Fruit fly (Drosophila melanogaster): Measurements from ENCODE around the gene RpL35.

The RpL35 gene

dm6 chrX:5672243-5673051 is at the start of gene RpL35:
TSS of gene RpL35 (plus strand) at chrX:5672401.
- TF ChIP-seq CG3032 (tag; optimal IDR thresholded peaks at IDR 0.05) (peak; percentile 21), Sox102F (GFP tag; optimal IDR thresholded peaks at IDR 0.05) (peak; percentile 25), CG11294 (GFP tag; IDR thresholded peaks at IDR 0.05) (no peak), CG6276 (GFP tag; optimal IDR thresholded peaks at IDR 0.05) (no peak), Ets96B (tag; optimal IDR thresholded peaks at IDR 0.05) (peak; percentile 11), CG6163 (GFP tag; IDR thresholded peaks at IDR 0.05) (0 out of 3 replicates have a peak, but pooled peaks have one; percentile 43), net (GFP tag; optimal IDR thresholded peaks at IDR 0.05) (peak; percentile 53), achi (GFP tag; optimal IDR thresholded peaks at IDR 0.05) (peak; percentile 33), CG8319 (GFP tag; optimal IDR thresholded peaks at IDR 0.05) (peak; percentile 5), fkh (GFP tag; optimal IDR thresholded peaks at IDR 0.05) (no peak), dac (GFP tag; optimal IDR thresholded peaks at IDR 0.05) (no peak), ss (GFP tag; optimal IDR thresholded peaks at IDR 0.05) (peak; percentile 56 to 66), CG10631 (GFP tag; optimal IDR thresholded peaks at IDR 0.05) (no peak), OdsH (GFP tag; optimal IDR thresholded peaks at IDR 0.05) (no peak), Eip78C (GFP tag) (peak; percentile 83), dsx (GFP tag; optimal IDR thresholded peaks at IDR 0.05; ENCODE audit: poor library complexity, severe bottlenecking) (no peak), vri (GFP tag; optimal IDR thresholded peaks at IDR 0.05) (peak; percentile 22), CG16779 (tag; optimal IDR thresholded peaks at IDR 0.05) (peak; percentile 18), CG32006 (GFP tag; optimal IDR thresholded peaks at IDR 0.05) (no peak), acj6 (GFP tag; optimal IDR thresholded peaks at IDR 0.05) (peak; percentile 8), Lpt (GFP tag; optimal IDR thresholded peaks at IDR 0.05) (no peak), topi (GFP tag; optimal IDR thresholded peaks at IDR 0.05) (peak; percentile 58), Sox15 (GFP tag; optimal IDR thresholded peaks at IDR 0.05) (no peak), CG1621 (tag; optimal IDR thresholded peaks at IDR 0.05) (peak; percentile 57), Met (GFP tag; optimal IDR thresholded peaks at IDR 0.05) (no peak), cyc (GFP tag; optimal IDR thresholded peaks at IDR 0.05) (peak; percentile 45), fd59A (GFP tag; optimal IDR thresholded peaks at IDR 0.05) (no peak), CG15336 (GFP tag; IDR thresholded peaks at IDR 0.05) (no peak), CG31627 (GFP tag; optimal IDR thresholded peaks at IDR 0.05) (peak; percentile 22), CG3919 (GFP tag; optimal IDR thresholded peaks at IDR 0.05) (peak; percentile 57), Hr4 (GFP tag; optimal IDR thresholded peaks at IDR 0.05) (no peak), Hr38 (GFP tag; optimal IDR thresholded peaks at IDR 0.05) (no peak), CG6808 (GFP tag; optimal IDR thresholded peaks at IDR 0.05) (peak; percentile 54), lz (GFP tag; optimal IDR thresholded peaks at IDR 0.05) (peak; percentile 13), svp (GFP tag) (peak; percentile 84), CG6792 (GFP tag; optimal IDR thresholded peaks at IDR 0.05) (peak; percentile 33), esn (GFP tag; optimal IDR thresholded peaks at IDR 0.05) (peak; percentile 63), CG10669 (GFP tag; optimal IDR thresholded peaks at IDR 0.05) (peak; percentile 27), CG4318 (GFP tag; optimal IDR thresholded peaks at IDR 0.05) (no peak), CG8632 (GFP tag; optimal IDR thresholded peaks at IDR 0.05) (peak; percentile 3), Hr39 (GFP tag; optimal IDR thresholded peaks at IDR 0.05) (peak; percentile 24), CG34406 (GFP tag; optimal IDR thresholded peaks at IDR 0.05) (peak; percentile 5), CG6854 (GFP tag; optimal IDR thresholded peaks at IDR 0.05) (peak; percentile 71), CG7368 (GFP tag; optimal IDR thresholded peaks at IDR 0.05) (peak; percentile 46), Eip75B (GFP tag; optimal IDR thresholded peaks at IDR 0.05) (no peak), CG9139 (GFP tag; optimal IDR thresholded peaks at IDR 0.05) (peak; percentile 31), eg (GFP tag; IDR thresholded peaks at IDR 0.05) (no peak), pdm3 (GFP tag; optimal IDR thresholded peaks at IDR 0.05) (no peak), salr (GFP tag; optimal IDR thresholded peaks at IDR 0.05) (peak in 1 of 2 experiments; percentile 14), CG11762 (GFP tag; optimal IDR thresholded peaks at IDR 0.05; ENCODE audit: insufficient read depth) (no peak)

Measured in whole organism, prepupa.